Fruit fly (Drosophila melanogaster) whole organism, embryonic: ENCODE results near the gene CG43233.

Source experiments
- Bdp1 ChIP-seq: fragments of 200-800 bp; sonication (Bioruptor generic); optimal IDR thresholded peaks from 3 replicates; lab custom pipeline; 2016; ENCODE audit warnings: missing biosample characterization, missing genetic modification characterization
- CG15696 ChIP-seq: fragments of 200-800 bp; sonication (Bioruptor generic); optimal IDR thresholded peaks from 2 replicates; lab custom pipeline; 2019; ENCODE audit warnings: missing biosample characterization, mild to moderate bottlenecking, missing genetic modification characterization, moderate library complexity
- CG17568 ChIP-seq: fragments of 200-800 bp; sonication (Bioruptor generic); optimal IDR thresholded peaks from 2 replicates; lab custom pipeline; 2018; ENCODE audit warnings: missing biosample characterization, mild to moderate bottlenecking, missing genetic modification characterization, moderate library complexity
- CG33213 ChIP-seq: fragments of 200-800 bp; sonication (Bioruptor generic); optimal IDR thresholded peaks from 3 replicates; lab custom pipeline; 2016; ENCODE audit warnings: missing biosample characterization, missing genetic modification characterization
- CG4404 ChIP-seq: fragments of 200-800 bp; sonication (Bioruptor generic); IDR thresholded peaks from 2 replicates; pipeline ENCODE4 v1.3.6; 2022; ENCODE audit warnings: missing biosample characterization, missing genetic modification characterization
- CG5180 ChIP-seq: fragments of 200-800 bp; sonication (Bioruptor generic); optimal IDR thresholded peaks from 3 replicates; lab custom pipeline; 2017; ENCODE audit warnings: missing biosample characterization, missing genetic modification characterization, mild to moderate bottlenecking, moderate library complexity, missing genetic modification reagents
- CG7963 ChIP-seq: fragments of 200-800 bp; sonication (Bioruptor generic); IDR thresholded peaks from 3 replicates; pipeline ENCODE4 v1.3.6; 2022; ENCODE audit warnings: missing biosample characterization, missing genetic modification characterization; ENCODE audit not compliant: partially characterized antibody
- Camta ChIP-seq: fragments of 200-800 bp; sonication (Bioruptor generic); optimal IDR thresholded peaks from 2 replicates; lab custom pipeline; 2016; ENCODE audit warnings: missing biosample characterization, missing genetic modification characterization
- Dll ChIP-seq: fragments of 200-800 bp; sonication (Bioruptor generic); IDR thresholded peaks from 4 replicates; pipeline ENCODE4 v1.3.6; 2022; ENCODE audit warnings: missing biosample characterization, missing genetic modification characterization; ENCODE audit not compliant: partially characterized antibody
- da ChIP-seq: fragments of 200-800 bp; sonication (Bioruptor generic); optimal IDR thresholded peaks from 2 replicates; lab custom pipeline; 2016; ENCODE audit warnings: missing biosample characterization, missing genetic modification characterization
- fd64A ChIP-seq: fragments of 200-800 bp; sonication (Bioruptor generic); optimal IDR thresholded peaks from 3 replicates; lab custom pipeline; 2018; ENCODE audit warnings: missing biosample characterization, mild to moderate bottlenecking, missing genetic modification characterization
- gsb ChIP-seq: fragments of 200-800 bp; sonication (Bioruptor generic); IDR thresholded peaks from 2 replicates; pipeline ENCODE4 v1.3.6; 2022; ENCODE audit warnings: missing biosample characterization, missing genetic modification characterization
- pzg ChIP-seq: fragments of 200-800 bp; sonication (Bioruptor generic); optimal IDR thresholded peaks from 3 replicates; lab custom pipeline; 2018; ENCODE audit warnings: missing biosample characterization, mild to moderate bottlenecking, missing genetic modification characterization, moderate library complexity
- zen2 ChIP-seq: fragments of 200-800 bp; sonication (Bioruptor generic); IDR thresholded peaks from 3 replicates; pipeline ENCODE4 v1.3.6; 2022; ENCODE audit warnings: missing biosample characterization, missing genetic modification characterization; ENCODE audit not compliant: partially characterized antibody

dm6 chr2L:20437873-20438272 lies 35.3 kb downstream of the CG43233 start:
- TF ChIP-seq CG5180 (GFP tag; lab: Kevin White, UChicago) (no peak), CG33213 (GFP tag; lab: Kevin White, UChicago) (no peak), CG7963 (GFP tag; lab: Robert Waterston, UW) (no peak), da (GFP tag; lab: Kevin White, UChicago) (no peak), fd64A (GFP tag; lab: Kevin White, UChicago) (no peak), Dll (no peak), CG15696 (tag; lab: Kevin White, UChicago) (no peak), CG17568 (GFP tag; lab: Kevin White, UChicago) (no peak), zen2 (GFP tag; lab: Robert Waterston, UW) (no peak), pzg (GFP tag; lab: Kevin White, UChicago) (no peak), Bdp1 (GFP tag; lab: Kevin White, UChicago) (no peak), gsb (no peak), Camta (GFP tag; lab: Kevin White, UChicago) (no peak), CG4404 (GFP tag; lab: Robert Waterston, UW) (no peak)
